Fruit fly (Drosophila melanogaster) whole organism, embryonic: Measurements from ENCODE around the gene CG13258.

Source experiments
- Antp ChIP-seq: fragments of 200-800 bp; sonication (Bioruptor generic); optimal IDR thresholded peaks from 3 replicates; lab custom pipeline; 2016; ENCODE audit warnings: missing biosample characterization, missing genetic modification characterization
- CG10274 ChIP-seq: fragments of 200-800 bp; sonication (Bioruptor generic); optimal IDR thresholded peaks from 3 replicates; lab custom pipeline; 2017; ENCODE audit warnings: missing biosample characterization, mild to moderate bottlenecking, missing genetic modification characterization
- CG10654 ChIP-seq: fragments of 200-800 bp; sonication (Bioruptor generic); optimal IDR thresholded peaks from 2 replicates; lab custom pipeline; 2016; ENCODE audit warnings: missing biosample characterization, missing genetic modification characterization
- CG12769 ChIP-seq: fragments of 200-800 bp; sonication (Bioruptor generic); optimal IDR thresholded peaks from 2 replicates; lab custom pipeline; 2019; ENCODE audit warnings: missing biosample characterization, mild to moderate bottlenecking, missing genetic modification characterization, moderate library complexity
- CG12942 ChIP-seq: fragments of 200-800 bp; sonication (Bioruptor generic); optimal IDR thresholded peaks from 3 replicates; lab custom pipeline; 2016; ENCODE audit warnings: missing biosample characterization, missing genetic modification characterization
- CG2116 ChIP-seq: fragments of 200-800 bp; sonication (Bioruptor generic); optimal IDR thresholded peaks from 3 replicates; lab custom pipeline; 2018; ENCODE audit warnings: missing biosample characterization, mild to moderate bottlenecking, missing genetic modification characterization
- CG2120 ChIP-seq: fragments of 200-800 bp; sonication (Bioruptor generic); optimal IDR thresholded peaks from 3 replicates; lab custom pipeline; 2016; ENCODE audit warnings: missing biosample characterization, missing genetic modification characterization
- CG31365 ChIP-seq: fragments of 200-800 bp; sonication (Bioruptor generic); optimal IDR thresholded peaks from 2 replicates; lab custom pipeline; 2018; ENCODE audit warnings: missing biosample characterization, mild to moderate bottlenecking, missing genetic modification characterization
- CG3407 ChIP-seq: fragments of 200-800 bp; sonication (Bioruptor generic); optimal IDR thresholded peaks from 2 replicates; lab custom pipeline; 2018; ENCODE audit warnings: missing biosample characterization, mild to moderate bottlenecking, missing genetic modification characterization
- CG4328 ChIP-seq: fragments of 200-800 bp; sonication (Bioruptor generic); optimal IDR thresholded peaks from 3 replicates; lab custom pipeline; 2017; ENCODE audit warnings: missing biosample characterization, missing genetic modification reagents, missing genetic modification characterization
- CG4424 ChIP-seq: fragments of 200-800 bp; sonication (Bioruptor generic); optimal IDR thresholded peaks from 3 replicates; lab custom pipeline; 2016; ENCODE audit warnings: missing biosample characterization, missing genetic modification characterization
- CG5180 ChIP-seq: fragments of 200-800 bp; sonication (Bioruptor generic); optimal IDR thresholded peaks from 3 replicates; lab custom pipeline; 2017; ENCODE audit warnings: missing biosample characterization, missing genetic modification characterization, mild to moderate bottlenecking, moderate library complexity, missing genetic modification reagents
- CG5245 ChIP-seq: fragments of 200-800 bp; sonication (Bioruptor generic); optimal IDR thresholded peaks from 3 replicates; lab custom pipeline; 2016; ENCODE audit warnings: missing biosample characterization, missing genetic modification characterization
- CG6791 ChIP-seq: fragments of 200-800 bp; sonication (Bioruptor generic); IDR thresholded peaks from 3 replicates; pipeline ENCODE4 v1.3.6; 2022; ENCODE audit warnings: missing biosample characterization, missing genetic modification characterization; ENCODE audit not compliant: partially characterized antibody
- CG6813 ChIP-seq: fragments of 200-800 bp; sonication (Bioruptor generic); optimal IDR thresholded peaks from 2 replicates; lab custom pipeline; 2017; ENCODE audit warnings: missing biosample characterization, missing genetic modification characterization, mild to moderate bottlenecking, moderate library complexity, missing genetic modification reagents
- CG8089 ChIP-seq: fragments of 200-800 bp; sonication (Bioruptor generic); optimal IDR thresholded peaks from 3 replicates; lab custom pipeline; 2016; ENCODE audit warnings: missing biosample characterization, missing genetic modification characterization
- CG8924 ChIP-seq: fragments of 200-800 bp; optimal IDR thresholded peaks from 3 replicates; lab custom pipeline; 2019; ENCODE audit warnings: missing biosample characterization, mild to moderate bottlenecking, missing genetic modification characterization, moderate library complexity
- CG9932 ChIP-seq: fragments of 200-800 bp; sonication (Bioruptor generic); IDR thresholded peaks from 2 replicates; pipeline ENCODE4 v1.3.6; 2022; ENCODE audit warnings: missing biosample characterization, missing genetic modification characterization
- CHES-1-like ChIP-seq: fragments of 200-800 bp; sonication (Bioruptor generic); optimal IDR thresholded peaks from 2 replicates; lab custom pipeline; 2016; ENCODE audit warnings: missing biosample characterization, missing genetic modification characterization
- CkIIα-i1 ChIP-seq: fragments of 200-800 bp; sonication (Bioruptor generic); IDR thresholded peaks from 2 replicates; pipeline ENCODE4 v1.3.6; 2022; ENCODE audit warnings: missing biosample characterization, missing genetic modification characterization
- Drgx ChIP-seq: fragments of 200-800 bp; sonication (Bioruptor generic); IDR thresholded peaks from 2 replicates; pipeline ENCODE4 v1.3.6; 2022; ENCODE audit warnings: missing biosample characterization, missing genetic modification characterization
- Ets97D ChIP-seq: fragments of 200-800 bp; sonication (Bioruptor generic); optimal IDR thresholded peaks from 3 replicates; lab custom pipeline; 2016; ENCODE audit warnings: missing biosample characterization, missing genetic modification characterization
- Fer3 ChIP-seq: fragments of 200-800 bp; sonication (Bioruptor generic); optimal IDR thresholded peaks from 2 replicates; lab custom pipeline; 2018; ENCODE audit warnings: missing biosample characterization, mild to moderate bottlenecking, missing genetic modification characterization, moderate library complexity
- Hsf ChIP-seq: fragments of 200-800 bp; sonication (Bioruptor generic); optimal IDR thresholded peaks from 3 replicates; lab custom pipeline; 2016; ENCODE audit warnings: missing biosample characterization, missing genetic modification characterization
- Mad ChIP-seq: fragments of 200-800 bp; sonication (Bioruptor generic); optimal IDR thresholded peaks from 2 replicates; lab custom pipeline; 2016; ENCODE audit warnings: missing biosample characterization, missing genetic modification characterization
- NC2β ChIP-seq: fragments of 200-800 bp; sonication (Bioruptor generic); optimal IDR thresholded peaks from 2 replicates; lab custom pipeline; 2016; ENCODE audit warnings: missing biosample characterization, missing genetic modification characterization
- NfI ChIP-seq: fragments of 200-800 bp; sonication (Bioruptor generic); optimal IDR thresholded peaks from 3 replicates; lab custom pipeline; 2018; ENCODE audit warnings: missing biosample characterization, mild to moderate bottlenecking, missing genetic modification characterization, moderate library complexity
- PHDP ChIP-seq: fragments of 200-800 bp; sonication (Bioruptor generic); optimal IDR thresholded peaks from 3 replicates; lab custom pipeline; 2018; ENCODE audit warnings: missing biosample characterization, mild to moderate bottlenecking, missing genetic modification characterization, moderate library complexity
- Side ChIP-seq: fragments of 200-800 bp; sonication (Bioruptor generic); optimal IDR thresholded peaks from 2 replicates; lab custom pipeline; 2016; ENCODE audit warnings: missing biosample characterization, missing genetic modification characterization
- Sry-β ChIP-seq: fragments of 200-800 bp; sonication (Bioruptor generic); optimal IDR thresholded peaks from 2 replicates; lab custom pipeline; 2018; ENCODE audit warnings: missing biosample characterization, mild to moderate bottlenecking, missing genetic modification characterization, moderate library complexity
- Ssrp ChIP-seq: fragments of 200-800 bp; sonication (Bioruptor generic); optimal IDR thresholded peaks from 2 replicates; lab custom pipeline; 2018; ENCODE audit warnings: missing biosample characterization, mild to moderate bottlenecking, missing genetic modification characterization, moderate library complexity
- Stat92E ChIP-seq, 3 experiments: fragments of >200 bp in 2 of 3; fragments of 200-800 bp in 1 of 3; sonication (Bioruptor generic) in 1 of 3; optimal IDR thresholded peaks; 2 replicates each; lab custom pipeline; 2017 to 2019; ENCODE audit warnings: missing biosample characterization in 3 of 3, missing genetic modification characterization in 3 of 3, mild to moderate bottlenecking in 1 of 3, moderate library complexity in 1 of 3
- TFAM ChIP-seq: fragments of 200-800 bp; sonication (Bioruptor generic); optimal IDR thresholded peaks from 2 replicates; lab custom pipeline; 2017; ENCODE audit warnings: missing biosample characterization, missing genetic modification characterization, inconsistent platforms
- ac ChIP-seq: fragments of 200-800 bp; sonication (Bioruptor generic); optimal IDR thresholded peaks from 3 replicates; lab custom pipeline; 2017; ENCODE audit warnings: missing biosample characterization, mild to moderate bottlenecking, missing genetic modification characterization
- ash1 ChIP-seq: fragments of 200-800 bp; sonication (Bioruptor generic); optimal IDR thresholded peaks from 2 replicates; lab custom pipeline; 2018; ENCODE audit warnings: missing biosample characterization, mild to moderate bottlenecking, missing genetic modification characterization
- cad ChIP-seq: fragments of >200 bp; optimal IDR thresholded peaks from 2 replicates; lab custom pipeline; 2017; ENCODE audit warnings: missing biosample characterization, missing genetic modification characterization
- cas ChIP-seq: fragments of 200-800 bp; sonication (Bioruptor generic); IDR thresholded peaks from 2 replicates; pipeline ENCODE4 v1.3.6; 2022; ENCODE audit warnings: missing biosample characterization, missing genetic modification characterization
- cg ChIP-seq: fragments of 200-800 bp; sonication (Bioruptor generic); optimal IDR thresholded peaks from 3 replicates; lab custom pipeline; 2019; ENCODE audit warnings: missing biosample characterization, mild to moderate bottlenecking, missing genetic modification characterization, moderate library complexity
- chn ChIP-seq: fragments of 200-800 bp; sonication (Bioruptor generic); optimal IDR thresholded peaks from 2 replicates; lab custom pipeline; 2016; ENCODE audit warnings: missing biosample characterization, missing genetic modification characterization
- hbn ChIP-seq: fragments of 200-800 bp; sonication (Bioruptor generic); IDR thresholded peaks from 2 replicates; pipeline ENCODE4 v1.3.6; 2022; ENCODE audit warnings: missing biosample characterization, missing genetic modification characterization; ENCODE audit not compliant: partially characterized antibody
- pan ChIP-seq, 4 experiments: fragments of >200 bp in 3 of 4; fragments of 200-800 bp in 1 of 4; sonication (Bioruptor generic) in 1 of 4; optimal IDR thresholded peaks in 3 of 4; IDR thresholded peaks in 1 of 4; 2 replicates each; pipeline versions ENCODE4 v1.3.6 to Lab custom; 2017 to 2022; ENCODE audit warnings: missing biosample characterization in 2 of 4, missing genetic modification characterization in 2 of 4, mixed read lengths in 1 of 4
- schlank ChIP-seq: fragments of 200-800 bp; sonication (Bioruptor generic); optimal IDR thresholded peaks from 2 replicates; lab custom pipeline; 2018; ENCODE audit warnings: missing biosample characterization, mild to moderate bottlenecking, missing genetic modification characterization
- scrt ChIP-seq: fragments of 200-800 bp; sonication (Bioruptor generic); optimal IDR thresholded peaks from 2 replicates; lab custom pipeline; 2018; ENCODE audit warnings: missing biosample characterization, mild to moderate bottlenecking, missing genetic modification characterization, moderate library complexity
- sima ChIP-seq: fragments of 200-800 bp; sonication (Bioruptor generic); optimal IDR thresholded peaks from 2 replicates; lab custom pipeline; 2016; ENCODE audit warnings: missing biosample characterization, missing genetic modification characterization
- slp2 ChIP-seq: fragments of 200-800 bp; sonication (Bioruptor generic); optimal IDR thresholded peaks from 2 replicates; lab custom pipeline; 2016; ENCODE audit warnings: missing biosample characterization, missing genetic modification characterization
- tx ChIP-seq: fragments of 200-800 bp; sonication (Bioruptor generic); optimal IDR thresholded peaks from 2 replicates; lab custom pipeline; 2016; ENCODE audit warnings: missing biosample characterization, missing genetic modification characterization
- zf30C ChIP-seq: fragments of 200-800 bp; sonication (Bioruptor generic); optimal IDR thresholded peaks from 3 replicates; lab custom pipeline; 2018; ENCODE audit warnings: missing biosample characterization, mild to moderate bottlenecking, missing genetic modification characterization

The CG13258 gene

DNA sequence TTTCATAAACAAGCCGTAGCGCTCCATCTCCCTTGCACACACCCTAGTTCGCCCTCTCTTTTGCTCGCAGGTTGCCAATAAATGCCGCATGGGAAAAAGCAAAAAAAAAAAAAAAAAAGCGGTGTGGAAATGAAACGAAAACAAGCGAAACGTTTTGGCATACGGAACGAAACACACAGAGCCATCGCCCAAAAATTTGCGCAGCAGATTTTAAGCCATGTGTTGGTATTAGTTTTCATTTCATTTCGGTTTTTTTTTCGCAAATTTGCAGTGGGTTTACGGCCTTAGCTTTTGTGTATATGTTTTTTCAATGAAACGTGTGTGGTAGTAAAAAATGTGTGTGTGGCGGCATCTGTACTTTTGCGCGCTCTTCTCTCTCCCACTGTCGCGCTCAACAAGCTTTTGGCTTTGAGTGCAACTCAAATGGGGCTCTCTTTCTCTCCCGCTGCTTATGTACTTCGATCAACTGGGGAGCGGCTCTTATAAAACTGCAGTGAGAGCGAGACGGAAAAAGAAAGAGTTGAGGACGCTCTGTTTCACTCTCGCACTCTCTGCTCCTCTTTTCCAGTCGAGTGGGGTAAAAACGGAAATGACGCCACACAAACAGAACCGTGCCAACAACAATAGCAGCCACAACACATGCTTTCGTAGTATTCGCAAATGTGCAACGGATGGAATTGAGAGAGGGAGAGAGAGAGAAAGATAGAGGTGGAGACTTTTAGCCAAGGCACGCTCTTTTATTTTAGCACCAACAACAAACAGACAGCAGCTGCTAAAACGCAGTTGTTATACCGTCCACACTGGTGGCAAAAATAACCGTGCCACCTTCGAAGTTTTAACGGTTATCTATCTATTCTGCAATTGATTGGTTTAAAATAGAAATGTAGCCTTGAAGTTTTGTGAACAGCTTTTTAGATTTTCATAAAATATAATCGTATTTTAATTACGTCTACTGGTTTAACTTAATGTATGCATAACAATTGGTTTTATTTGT is 8.2 kb downstream of the CG13258 start (continued):
- TF ChIP-seq ash1 (GFP tag; lab: Kevin White, UChicago): no peak
- TF ChIP-seq zf30C (GFP tag; lab: Kevin White, UChicago): no peak
- peak; percentile 39 for TF ChIP-seq CG4424 (GFP tag; lab: Kevin White, UChicago)
- TF ChIP-seq CG6791 (GFP tag; lab: Robert Waterston, UW): no peak
- TF ChIP-seq cas (GFP tag; lab: Robert Waterston, UW): no peak
- no peak for TF ChIP-seq CG10274 (GFP tag; lab: Kevin White, UChicago)
- TF ChIP-seq Antp: peak; percentile 37
- TF ChIP-seq CG5180 (GFP tag; lab: Kevin White, UChicago): peak; percentile 27
- TF ChIP-seq chn: no peak
- TF ChIP-seq CG2120 (GFP tag; lab: Kevin White, UChicago): peak; percentile 61
- peak; percentile 20 for TF ChIP-seq CG2116 (GFP tag; lab: Kevin White, UChicago)
- TF ChIP-seq Ssrp: peak; percentile 1
- TF ChIP-seq Drgx (GFP tag; lab: Robert Waterston, UW): no peak
- peak; percentile 47 for TF ChIP-seq Fer3 (tag; lab: Kevin White, UChicago)
- TF ChIP-seq CG31365 (tag; lab: Kevin White, UChicago): peak; percentile 47
- peak; percentile 9 for TF ChIP-seq ac
- TF ChIP-seq CG5245: no peak
- no peak for TF ChIP-seq CkIIα-i1 (GFP tag; lab: Robert Waterston, UW)
- peak; percentile 21 for TF ChIP-seq CG10654 (GFP tag; lab: Kevin White, UChicago)
- TF ChIP-seq Mad (GFP tag; lab: Kevin White, UChicago): peak; percentile 53
- peak; percentile 77 for TF ChIP-seq CG6813
- no peak for TF ChIP-seq hbn (GFP tag; lab: Robert Waterston, UW)
- peak; percentile 63 for TF ChIP-seq Side
- TF ChIP-seq TFAM (GFP tag; lab: Kevin White, UChicago): no peak
- TF ChIP-seq scrt: peak; percentile 70
- peak; percentile 13 for TF ChIP-seq CG8089 (GFP tag; lab: Kevin White, UChicago)
- peak; percentile 25 for TF ChIP-seq CG4328
- peak; percentile 48 for TF ChIP-seq Hsf (GFP tag; lab: Kevin White, UChicago)
- TF ChIP-seq CG3407 (GFP tag; lab: Kevin White, UChicago): no peak
- no peak for TF ChIP-seq Sry-β (GFP tag; lab: Kevin White, UChicago)
- peak; percentile 31 for TF ChIP-seq tx (GFP tag; lab: Kevin White, UChicago)
- TF ChIP-seq pan (optimal IDR thresholded peaks at IDR 0.05; lab: Kevin White, UChicago): no peak
- TF ChIP-seq pan (GFP tag; optimal IDR thresholded peaks at IDR 0.05 in 1 of 2, IDR thresholded peaks at IDR 0.05 in 1 of 2): no peak
- peak; percentile 28 for TF ChIP-seq cad (GFP tag; lab: Kevin White, UChicago)
- peak; percentile 36 for TF ChIP-seq CG8924 (tag; lab: Kevin White, UChicago)
- TF ChIP-seq CG12769: peak; percentile 79
- TF ChIP-seq sima (GFP tag; lab: Kevin White, UChicago): no peak
- TF ChIP-seq CG9932 (GFP tag; lab: Robert Waterston, UW): no peak
- TF ChIP-seq CHES-1-like (GFP tag; lab: Kevin White, UChicago): peak; percentile 4
- peak; percentile 60 for TF ChIP-seq PHDP (tag; lab: Kevin White, UChicago)
- no peak for TF ChIP-seq NC2β (GFP tag; lab: Kevin White, UChicago)
- peak; percentile 18 for TF ChIP-seq slp2 (GFP tag; lab: Kevin White, UChicago)
- no peak for TF ChIP-seq Stat92E (GFP tag; optimal IDR thresholded peaks at IDR 0.05; lab: Kevin White, UChicago)
- peak; percentile 62 for TF ChIP-seq cg (GFP tag; lab: Kevin White, UChicago)
- peak; percentile 42 for TF ChIP-seq NfI (GFP tag; lab: Kevin White, UChicago)
- TF ChIP-seq CG12942 (GFP tag; lab: Kevin White, UChicago): peak; percentile 23
- TF ChIP-seq schlank (tag; lab: Kevin White, UChicago): peak; percentile 47
- peak; percentile 74 for TF ChIP-seq Ets97D (GFP tag; lab: Kevin White, UChicago)
